Fruit fly (Drosophila melanogaster) whole organism, embryonic: ENCODE measurements around the gene CG33325.

Experiments used
- Aef1 ChIP-seq: fragments of 200-800 bp; sonication (Bioruptor generic); IDR thresholded peaks from 3 replicates; pipeline ENCODE4 v1.3.6; 2022; ENCODE audit warnings: missing biosample characterization, missing genetic modification characterization
- B-H1 ChIP-seq: fragments of 200-800 bp; sonication (Bioruptor generic); IDR thresholded peaks from 3 replicates; pipeline ENCODE4 v1.3.6; 2022; ENCODE audit warnings: missing biosample characterization, missing genetic modification characterization
- CG10209 ChIP-seq: fragments of 200-800 bp; sonication (Bioruptor generic); optimal IDR thresholded peaks from 3 replicates; lab custom pipeline; 2017; ENCODE audit warnings: missing biosample characterization, mild to moderate bottlenecking, missing genetic modification characterization, missing genetic modification reagents
- CG1024 ChIP-seq: fragments of 200-800 bp; sonication (Bioruptor generic); IDR thresholded peaks from 2 replicates; pipeline ENCODE4 v1.3.6; 2022; ENCODE audit warnings: missing biosample characterization, missing genetic modification characterization
- CG10321 ChIP-seq: fragments of 200-800 bp; sonication (Bioruptor generic); IDR thresholded peaks from 2 replicates; pipeline ENCODE4 v1.3.6; 2022; ENCODE audit warnings: missing biosample characterization, missing genetic modification characterization
- CG12155 ChIP-seq: fragments of 200-800 bp; sonication (Bioruptor generic); optimal IDR thresholded peaks from 3 replicates; lab custom pipeline; 2016; ENCODE audit warnings: missing biosample characterization, missing genetic modification characterization
- CG12769 ChIP-seq: fragments of 200-800 bp; sonication (Bioruptor generic); optimal IDR thresholded peaks from 2 replicates; lab custom pipeline; 2019; ENCODE audit warnings: missing biosample characterization, mild to moderate bottlenecking, missing genetic modification characterization, moderate library complexity
- CG13624 ChIP-seq: fragments of 200-800 bp; sonication (Bioruptor generic); optimal IDR thresholded peaks from 2 replicates; lab custom pipeline; 2016; ENCODE audit warnings: missing biosample characterization, missing genetic modification characterization
- CG16813 ChIP-seq: fragments of 200-800 bp; sonication (Bioruptor generic); IDR thresholded peaks from 3 replicates; pipeline ENCODE4 v1.3.6; 2022; ENCODE audit warnings: missing biosample characterization, missing genetic modification characterization; ENCODE audit not compliant: partially characterized antibody
- CG17568 ChIP-seq: fragments of 200-800 bp; sonication (Bioruptor generic); optimal IDR thresholded peaks from 2 replicates; lab custom pipeline; 2018; ENCODE audit warnings: missing biosample characterization, mild to moderate bottlenecking, missing genetic modification characterization, moderate library complexity
- CG1832 ChIP-seq: fragments of 200-800 bp; sonication (Bioruptor generic); optimal IDR thresholded peaks from 2 replicates; lab custom pipeline; 2017; ENCODE audit warnings: missing biosample characterization, mild to moderate bottlenecking, missing genetic modification characterization, inconsistent platforms
- CG2129 ChIP-seq: fragments of 200-800 bp; sonication (Bioruptor generic); IDR thresholded peaks from 2 replicates; pipeline ENCODE4 v1.3.6; 2022; ENCODE audit warnings: missing biosample characterization, missing genetic modification characterization; ENCODE audit not compliant: partially characterized antibody
- CG32767 ChIP-seq: fragments of 200-800 bp; sonication (Bioruptor generic); IDR thresholded peaks from 2 replicates; pipeline ENCODE4 v1.3.6; 2022; ENCODE audit warnings: missing biosample characterization, missing genetic modification characterization
- CG33557 ChIP-seq: fragments of 200-800 bp; sonication (Bioruptor generic); optimal IDR thresholded peaks from 2 replicates; lab custom pipeline; 2019; ENCODE audit warnings: missing biosample characterization, mild to moderate bottlenecking, missing genetic modification characterization, moderate library complexity
- CG34224 ChIP-seq: fragments of 200-800 bp; sonication (Bioruptor generic); IDR thresholded peaks from 3 replicates; pipeline ENCODE4 v1.3.6; 2022; ENCODE audit warnings: missing biosample characterization, missing genetic modification characterization; ENCODE audit not compliant: partially characterized antibody
- CG8281 ChIP-seq: fragments of 200-800 bp; sonication (Bioruptor generic); optimal IDR thresholded peaks from 2 replicates; lab custom pipeline; 2018; ENCODE audit warnings: missing biosample characterization, mild to moderate bottlenecking, missing genetic modification characterization, moderate library complexity
- CTCF ChIP-seq: fragments of 200-800 bp; sonication (Bioruptor generic); optimal IDR thresholded peaks from 2 replicates; lab custom pipeline; 2017; ENCODE audit warnings: missing biosample characterization, mild to moderate bottlenecking, missing genetic modification characterization, moderate library complexity
- CoRest ChIP-seq: fragments of 200-800 bp; sonication (Bioruptor generic); optimal IDR thresholded peaks from 3 replicates; lab custom pipeline; 2018; ENCODE audit warnings: missing biosample characterization, mild to moderate bottlenecking, missing genetic modification characterization, moderate library complexity
- CrebB ChIP-seq: fragments of 200-800 bp; sonication (Bioruptor generic); optimal IDR thresholded peaks from 3 replicates; lab custom pipeline; 2018; ENCODE audit warnings: missing biosample characterization, mild to moderate bottlenecking, missing genetic modification characterization
- Dp ChIP-seq: fragments of 200-800 bp; sonication (Bioruptor generic); optimal IDR thresholded peaks from 2 replicates; lab custom pipeline; 2018; ENCODE audit warnings: missing biosample characterization, mild to moderate bottlenecking, missing genetic modification characterization, moderate library complexity
- HmgZ ChIP-seq: fragments of 200-800 bp; sonication (Bioruptor generic); optimal IDR thresholded peaks from 2 replicates; lab custom pipeline; 2018; ENCODE audit warnings: missing biosample characterization, mild to moderate bottlenecking, missing genetic modification characterization
- Hr78 ChIP-seq, 2 experiments: fragments of 200-800 bp in 1 of 2; fragments of >200 bp in 1 of 2; sonication (Bioruptor generic) in 1 of 2; optimal IDR thresholded peaks; 2 replicates each; lab custom pipeline; 2017 to 2019; ENCODE audit warnings: missing biosample characterization in 2 of 2, missing genetic modification characterization in 2 of 2, mild to moderate bottlenecking in 1 of 2, moderate library complexity in 1 of 2
- MTF-1 ChIP-seq: fragments of 200-800 bp; sonication (Bioruptor generic); optimal IDR thresholded peaks from 2 replicates; lab custom pipeline; 2018; ENCODE audit warnings: missing biosample characterization, mild to moderate bottlenecking, missing genetic modification characterization, borderline replicate concordance
- Meics ChIP-seq: fragments of 200-800 bp; sonication (Bioruptor generic); optimal IDR thresholded peaks from 2 replicates; lab custom pipeline; 2017; ENCODE audit warnings: missing biosample characterization, mild to moderate bottlenecking, missing genetic modification characterization
- Myb ChIP-seq: fragments of 200-800 bp; sonication (Bioruptor generic); optimal IDR thresholded peaks from 2 replicates; lab custom pipeline; 2016; ENCODE audit warnings: missing biosample characterization, missing genetic modification characterization
- NC2β ChIP-seq: fragments of 200-800 bp; sonication (Bioruptor generic); optimal IDR thresholded peaks from 2 replicates; lab custom pipeline; 2016; ENCODE audit warnings: missing biosample characterization, missing genetic modification characterization
- NFAT ChIP-seq: fragments of 200-800 bp; sonication (Bioruptor generic); IDR thresholded peaks from 2 replicates; pipeline ENCODE4 v1.3.6; 2022; ENCODE audit warnings: missing biosample characterization, missing genetic modification characterization
- Six4 ChIP-seq: fragments of 200-800 bp; sonication (Bioruptor generic); optimal IDR thresholded peaks from 2 replicates; lab custom pipeline; 2016; ENCODE audit warnings: missing biosample characterization, missing genetic modification characterization
- Tbp ChIP-seq: fragments of >200 bp; optimal IDR thresholded peaks from 2 replicates; lab custom pipeline; 2018; ENCODE audit warnings: missing biosample characterization, missing genetic modification characterization
- ap ChIP-seq: fragments of 200-800 bp; sonication (Bioruptor generic); IDR thresholded peaks from 2 replicates; pipeline ENCODE4 v1.3.6; 2022; ENCODE audit warnings: missing biosample characterization, missing genetic modification characterization
- bowl ChIP-seq: fragments of 200-800 bp; sonication (Bioruptor generic); IDR thresholded peaks from 2 replicates; pipeline ENCODE4 v1.3.6; 2022; ENCODE audit warnings: missing biosample characterization, missing genetic modification characterization
- chinmo ChIP-seq: fragments of 200-800 bp; sonication (Bioruptor generic); IDR thresholded peaks from 4 replicates; pipeline ENCODE4 v1.3.6; 2022; ENCODE audit warnings: missing biosample characterization, missing genetic modification characterization; ENCODE audit not compliant: partially characterized antibody
- chm ChIP-seq: fragments of 200-800 bp; sonication (Bioruptor generic); IDR thresholded peaks from 2 replicates; pipeline ENCODE4 v1.3.6; 2022; ENCODE audit warnings: missing biosample characterization, missing genetic modification characterization
- ci ChIP-seq: fragments of 200-800 bp; sonication (Bioruptor generic); IDR thresholded peaks from 3 replicates; pipeline ENCODE4 v1.3.6; 2022; ENCODE audit warnings: missing biosample characterization, missing genetic modification characterization
- ems ChIP-seq: fragments of 200-800 bp; sonication (Bioruptor generic); optimal IDR thresholded peaks from 3 replicates; lab custom pipeline; 2016; ENCODE audit warnings: missing biosample characterization, missing genetic modification characterization
- ewg ChIP-seq: fragments of 200-800 bp; sonication (Bioruptor generic); optimal IDR thresholded peaks from 3 replicates; lab custom pipeline; 2017; ENCODE audit warnings: mild to moderate bottlenecking, missing biosample characterization, missing genetic modification reagents, missing genetic modification characterization
- fru ChIP-seq: fragments of >200 bp; optimal IDR thresholded peaks from 2 replicates; lab custom pipeline; 2017
- grn ChIP-seq: fragments of 200-800 bp; sonication (Bioruptor generic); optimal IDR thresholded peaks from 3 replicates; lab custom pipeline; 2017; ENCODE audit warnings: missing biosample characterization, missing genetic modification characterization
- mirr ChIP-seq: fragments of 200-800 bp; sonication (Bioruptor generic); optimal IDR thresholded peaks from 3 replicates; lab custom pipeline; 2018; ENCODE audit warnings: missing biosample characterization, mild to moderate bottlenecking, missing genetic modification characterization
- mld ChIP-seq: fragments of 200-800 bp; sonication (Bioruptor generic); IDR thresholded peaks from 3 replicates; pipeline ENCODE4 v1.3.6; 2022; ENCODE audit warnings: missing biosample characterization, missing genetic modification characterization; ENCODE audit not compliant: partially characterized antibody
- p53 ChIP-seq: fragments of 200-800 bp; sonication (Bioruptor generic); optimal IDR thresholded peaks from 2 replicates; lab custom pipeline; 2016; ENCODE audit warnings: missing biosample characterization, missing genetic modification characterization
- pzg ChIP-seq: fragments of 200-800 bp; sonication (Bioruptor generic); optimal IDR thresholded peaks from 3 replicates; lab custom pipeline; 2018; ENCODE audit warnings: missing biosample characterization, mild to moderate bottlenecking, missing genetic modification characterization, moderate library complexity
- slbo ChIP-seq: fragments of 200-800 bp; sonication (Bioruptor generic); IDR thresholded peaks from 2 replicates; pipeline ENCODE4 v1.3.6; 2022; ENCODE audit warnings: missing biosample characterization, missing genetic modification characterization
- sr ChIP-seq: fragments of 200-800 bp; sonication (Bioruptor generic); IDR thresholded peaks from 3 replicates; pipeline ENCODE4 v1.3.6; 2022; ENCODE audit warnings: missing biosample characterization, missing genetic modification characterization
- ssp ChIP-seq: fragments of 200-800 bp; sonication (Bioruptor generic); IDR thresholded peaks from 2 replicates; pipeline ENCODE4 v1.3.6; 2022; ENCODE audit warnings: missing biosample characterization, missing genetic modification characterization
- stwl ChIP-seq: fragments of 200-800 bp; sonication (Bioruptor generic); optimal IDR thresholded peaks from 3 replicates; lab custom pipeline; 2018; ENCODE audit warnings: missing biosample characterization, mild to moderate bottlenecking, missing genetic modification characterization, moderate library complexity
- sug ChIP-seq: fragments of 200-800 bp; optimal IDR thresholded peaks from 2 replicates; lab custom pipeline; 2019; ENCODE audit warnings: missing biosample characterization, mild to moderate bottlenecking, missing genetic modification characterization, moderate library complexity
- vvl ChIP-seq: fragments of 200-800 bp; sonication (Bioruptor generic); IDR thresholded peaks from 2 replicates; pipeline ENCODE4 v1.3.6; 2022; ENCODE audit warnings: missing biosample characterization, missing genetic modification characterization

The CG33325 gene

dm6 chr3R:8659200-8659897, 20.5 kb downstream of the CG33325 start (continued):
- peak; percentile 62 for TF ChIP-seq MTF-1 (GFP tag; lab: Kevin White, UChicago)
- TF ChIP-seq CTCF (GFP tag; lab: Kevin White, UChicago), result peak; percentile 19
- TF ChIP-seq sug, result peak; percentile 59
- peak; percentile 72 for TF ChIP-seq chm (GFP tag; lab: Robert Waterston, UW)
- TF ChIP-seq CG13624 (GFP tag; lab: Kevin White, UChicago), result peak; percentile 59
- TF ChIP-seq chinmo (GFP tag; lab: Robert Waterston, UW), result peak; percentile 21; the same call in 2 of the 4 replicates
- TF ChIP-seq CrebB (tag; lab: Kevin White, UChicago), result no peak
- TF ChIP-seq Six4 (GFP tag; lab: Kevin White, UChicago), result peak; percentile 32
- TF ChIP-seq mirr (GFP tag; lab: Kevin White, UChicago), result peak; percentile 70
- TF ChIP-seq B-H1 (GFP tag; lab: Robert Waterston, UW), result peak; percentile 20; the same call in 1 of the 3 replicates
- TF ChIP-seq Hr78 (GFP tag; optimal IDR thresholded peaks at IDR 0.05; lab: Kevin White, UChicago), result peak in 1 of 2 experiments; percentile 4
- peak; percentile 67 for TF ChIP-seq HmgZ (tag; lab: Kevin White, UChicago)
- peak; percentile 41 for TF ChIP-seq NC2β (GFP tag; lab: Kevin White, UChicago)
- no peak for TF ChIP-seq CG17568 (GFP tag; lab: Kevin White, UChicago)
- peak; percentile 75 for TF ChIP-seq Meics (GFP tag; lab: Kevin White, UChicago)
- no peak for TF ChIP-seq Dp (GFP tag; lab: Kevin White, UChicago)
- TF ChIP-seq CG1024 (GFP tag; lab: Robert Waterston, UW), result no peak
- TF ChIP-seq CoRest, result peak; percentile 65
- peak; percentile 90 for TF ChIP-seq NFAT (GFP tag; lab: Robert Waterston, UW)
- TF ChIP-seq, all 482 proteins: peak for 296

dm6 chr3R:8658688-8659087, 21.1 kb downstream of the CG33325 start:
- 0 out of 3 replicates have a peak, but pooled peaks have one; percentile 33 for TF ChIP-seq sr (GFP tag; lab: Robert Waterston, UW)
- TF ChIP-seq CG32767 (GFP tag; lab: Robert Waterston, UW), result 0 out of 2 replicates have a peak, but pooled peaks have one; percentile 11
- TF ChIP-seq CG10209 (GFP tag; lab: Kevin White, UChicago), result no peak
- no peak for TF ChIP-seq ssp (GFP tag; lab: Robert Waterston, UW)
- TF ChIP-seq CG16813 (GFP tag; lab: Robert Waterston, UW), result 0 out of 3 replicates have a peak, but pooled peaks have one; percentile 7
- peak; percentile 76 for TF ChIP-seq CG12769 (tag; lab: Kevin White, UChicago)
- TF ChIP-seq chinmo (GFP tag; lab: Robert Waterston, UW), result 0 out of 4 replicates have a peak, but pooled peaks have one; percentile 27
- no peak for TF ChIP-seq p53 (GFP tag; lab: Kevin White, UChicago)
- TF ChIP-seq grn (GFP tag; lab: Kevin White, UChicago), result no peak
- TF ChIP-seq slbo (GFP tag; lab: Robert Waterston, UW), result no peak
- peak; percentile 13; the same call in 1 of the 2 replicates for TF ChIP-seq CG10321
- TF ChIP-seq vvl (GFP tag; lab: Robert Waterston, UW), result 0 out of 2 replicates have a peak, but pooled peaks have one; percentile 12
- no peak for TF ChIP-seq Myb
- TF ChIP-seq CG34224 (GFP tag; lab: Robert Waterston, UW), result peak; percentile 22; the same call in 1 of the 3 replicates
- TF ChIP-seq ci (GFP tag; lab: Robert Waterston, UW), result peak; percentile 30; the same call in 1 of the 3 replicates
- no peak for TF ChIP-seq ap (GFP tag; lab: Robert Waterston, UW)
- peak; percentile 16; the same call in 1 of the 2 replicates for TF ChIP-seq bowl
- TF ChIP-seq pzg, result no peak
- no peak for TF ChIP-seq CG33557 (GFP tag; lab: Kevin White, UChicago)
- no peak for TF ChIP-seq CG8281 (tag; lab: Kevin White, UChicago)
- 0 out of 3 replicates have a peak, but pooled peaks have one; percentile 15 for TF ChIP-seq Aef1 (GFP tag; lab: Robert Waterston, UW)
- no peak for TF ChIP-seq CG12155 (GFP tag; lab: Kevin White, UChicago)
- no peak for TF ChIP-seq Tbp (GFP tag; lab: Kevin White, UChicago)
- no peak for TF ChIP-seq CG2129
- no peak for TF ChIP-seq ewg (GFP tag; lab: Kevin White, UChicago)
- TF ChIP-seq fru (lab: Kevin White, UChicago), result no peak
- TF ChIP-seq ems (GFP tag; lab: Kevin White, UChicago), result no peak
- no peak for TF ChIP-seq stwl (tag; lab: Kevin White, UChicago)
- peak; percentile 10 for TF ChIP-seq CG1832 (GFP tag; lab: Kevin White, UChicago)
- TF ChIP-seq mld, result no peak
- TF ChIP-seq sug, result peak; percentile 25
